Worm (Caenorhabditis elegans) whole organism, L4 larva: ENCODE measurements around the gene mlc-7.

Experiments
- R02D3.7 ChIP-seq: fragments of 150-350 bp; sonication (generic microtip); optimal IDR thresholded peaks from 3 replicates; lab custom pipeline; 2014; ENCODE audit warnings: missing biosample characterization, missing genetic modification characterization
- T20F7.1 ChIP-seq: fragments of 200-800 bp; sonication (Bioruptor generic); optimal IDR thresholded peaks from 2 replicates; lab custom pipeline; 2018; ENCODE audit warnings: mild to moderate bottlenecking, missing genetic modification characterization, missing compliant biosample characterization
- ama-1 ChIP-seq: fragments of 150-350 bp; optimal IDR thresholded peaks from 2 replicates; lab custom pipeline; 2014; ENCODE audit warnings: inconsistent platforms, mixed read lengths
- dmd-8 ChIP-seq: fragments of 200-800 bp; sonication (Bioruptor generic); IDR thresholded peaks from 2 replicates; pipeline ENCODE4 v1.3.6; 2022; ENCODE audit warnings: missing genetic modification characterization, missing compliant biosample characterization
- dve-1 ChIP-seq: sonication (generic microtip); optimal IDR thresholded peaks from 2 replicates; lab custom pipeline; 2017; ENCODE audit warnings: antibody characterized with exemption, mild to moderate bottlenecking, missing genetic modification characterization, missing compliant biosample characterization; ENCODE audit not compliant: insufficient read depth
- egl-27 ChIP-seq: sonication (generic microtip); optimal IDR thresholded peaks from 3 replicates; lab custom pipeline; 2017; ENCODE audit warnings: missing biosample characterization, missing genetic modification reagents, missing genetic modification characterization
- hif-1 ChIP-seq, 2 experiments: sonication (generic microtip); optimal IDR thresholded peaks; 2 replicates each; lab custom pipeline; 2016 to 2017; ENCODE audit warnings: missing compliant biosample characterization in 2 of 2, missing genetic modification characterization in 2 of 2, missing genetic modification reagents in 2 of 2, missing genotype in 2 of 2, mild to moderate bottlenecking in 1 of 2
- lin-29 ChIP-seq: fragments of 200-800 bp; sonication (Bioruptor generic); IDR thresholded peaks from 2 replicates; pipeline ENCODE4 v1.3.6; 2022; ENCODE audit warnings: missing genetic modification reagents, missing genetic modification characterization, missing compliant biosample characterization
- mdl-1 ChIP-seq, 2 experiments: fragments of 150-350 bp in 1 of 2; sonication (generic microtip) in 1 of 2; optimal IDR thresholded peaks; 2 replicates each; lab custom pipeline; 2014 to 2017; ENCODE audit warnings: missing biosample characterization in 2 of 2, missing genetic modification characterization in 2 of 2
- nhr-11 ChIP-seq: fragments of 150-350 bp; optimal IDR thresholded peaks from 2 replicates; lab custom pipeline; 2014; ENCODE audit warnings: missing biosample characterization, missing genetic modification characterization
- skn-1 ChIP-seq: fragments of 150-350 bp; optimal IDR thresholded peaks from 2 replicates; lab custom pipeline; 2014; ENCODE audit warnings: missing biosample characterization, missing genetic modification characterization

DNA sequence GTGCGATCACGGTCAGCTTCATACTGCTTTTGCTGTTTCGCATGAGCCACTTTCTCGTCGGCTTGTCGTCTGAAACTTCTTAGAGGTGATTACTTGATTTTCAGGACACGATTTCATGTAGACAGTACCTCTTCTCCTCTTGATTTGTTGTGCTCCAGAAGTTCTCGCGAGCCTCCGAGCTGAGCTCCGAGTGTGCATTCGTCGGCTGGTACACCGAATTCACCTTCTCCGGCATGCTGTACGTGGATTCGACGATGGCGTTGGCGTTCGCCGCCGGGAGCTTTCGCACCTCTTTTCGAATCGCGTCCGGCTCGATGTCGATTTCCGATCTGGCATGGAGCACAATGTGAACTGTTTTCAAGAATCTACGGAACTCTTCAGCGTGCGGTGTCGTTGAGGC, 9.8 kb downstream of the mlc-7 start:
- TF ChIP-seq T20F7.1 (GFP tag; lab: Kevin White, UChicago): no peak
- no peak for TF ChIP-seq dve-1 (tag; lab: Kevin White, UChicago)
- TF ChIP-seq hif-1 (tag; optimal IDR thresholded peaks at IDR 0.05; lab: Kevin White, UChicago): no peak
- TF ChIP-seq mdl-1 (tag; optimal IDR thresholded peaks at IDR 0.05; lab: Kevin White, UChicago): no peak
- no peak for TF ChIP-seq egl-27
- TF ChIP-seq skn-1: no peak
- TF ChIP-seq R02D3.7 (tag; lab: Kevin White, UChicago): no peak
- no peak for TF ChIP-seq lin-29 (GFP tag; lab: Robert Waterston, UW)
- TF ChIP-seq ama-1 (lab: Kevin White, UChicago): no peak
- TF ChIP-seq nhr-11 (tag; lab: Kevin White, UChicago): no peak
- TF ChIP-seq dmd-8 (GFP tag; lab: Robert Waterston, UW): no peak
